Fruit fly (Drosophila melanogaster): ENCODE data around the gene hep.

DNA sequence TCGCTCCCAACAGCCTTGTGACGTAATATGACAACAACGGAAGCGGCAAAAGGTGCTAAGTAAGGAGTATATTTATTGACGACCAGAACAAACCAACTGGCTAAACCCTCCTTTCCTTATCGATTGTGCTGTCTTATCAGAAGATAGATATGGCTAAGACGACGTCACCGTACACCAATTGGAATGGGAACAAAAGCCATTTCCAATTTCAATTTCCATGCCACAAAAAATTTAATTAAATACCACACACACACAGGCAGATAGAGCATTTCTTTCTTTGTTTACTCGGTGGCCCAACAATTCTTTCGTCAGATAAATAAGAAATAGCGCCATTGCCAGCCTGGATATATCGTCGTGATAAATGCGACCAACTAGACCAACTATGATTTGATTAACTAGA lies 14.3 kb upstream of the hep start:
- TF ChIP-seq CG12768 (GFP tag; optimal IDR thresholded peaks at IDR 0.05) = no peak
- no peak for TF ChIP-seq cic (GFP tag; optimal IDR thresholded peaks at IDR 0.05)
- no peak for TF ChIP-seq Clk (GFP tag; optimal IDR thresholded peaks at IDR 0.05)
- no peak for TF ChIP-seq Hr96 (GFP tag; optimal IDR thresholded peaks at IDR 0.05)
- no peak for TF ChIP-seq CG11617 (GFP tag; optimal IDR thresholded peaks at IDR 0.05)
- no peak for TF ChIP-seq bab1 (GFP tag; optimal IDR thresholded peaks at IDR 0.05)
- no peak for TF ChIP-seq toe (GFP tag; optimal IDR thresholded peaks at IDR 0.05)
- no peak for TF ChIP-seq kay (GFP tag; ENCODE audit: borderline replicate concordance)
- TF ChIP-seq CG7101 (tag; optimal IDR thresholded peaks at IDR 0.05) = no peak
- no peak for TF ChIP-seq Crg-1 (GFP tag; optimal IDR thresholded peaks at IDR 0.05)
- no peak for TF ChIP-seq CG33017 (tag; optimal IDR thresholded peaks at IDR 0.05)
- TF ChIP-seq tj (GFP tag; optimal IDR thresholded peaks at IDR 0.05) = no peak

Measured in whole organism, adult.